Fruit fly (Drosophila melanogaster): ENCODE data around the gene Hmx.

DNA sequence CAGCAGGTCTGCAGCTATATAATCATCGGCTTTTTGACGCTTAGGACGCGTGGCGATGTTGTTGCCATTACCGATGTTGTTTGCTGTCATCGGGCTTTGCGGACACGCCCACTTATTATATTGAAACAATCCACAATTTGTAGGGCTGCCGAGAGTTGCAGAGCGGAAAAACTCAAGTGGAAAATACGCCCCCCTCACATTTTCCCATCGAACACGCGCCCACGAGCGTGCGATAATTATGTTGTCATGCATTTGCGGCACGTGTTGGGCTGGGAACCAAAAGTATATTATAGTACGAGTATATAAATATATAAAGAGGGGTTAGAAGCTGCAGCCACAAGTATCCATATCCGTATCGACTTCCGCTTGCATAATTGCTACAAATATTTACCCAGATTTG, 30.1 kb downstream of the Hmx start:
- TF ChIP-seq CG3407 (GFP tag; optimal IDR thresholded peaks at IDR 0.05) (no peak), CG4328 (GFP tag; optimal IDR thresholded peaks at IDR 0.05) (no peak), CG8290 (GFP tag; optimal IDR thresholded peaks at IDR 0.05) (no peak), CG8290 (tag; optimal IDR thresholded peaks at IDR 0.05) (no peak), CG9727 (GFP tag; optimal IDR thresholded peaks at IDR 0.05) (no peak), vnd (GFP tag; IDR thresholded peaks at IDR 0.05; ENCODE audit: partially characterized antibody) (no peak), unpg (GFP tag; optimal IDR thresholded peaks at IDR 0.05) (no peak), CG9876 (GFP tag; optimal IDR thresholded peaks at IDR 0.05) (no peak), lilli (GFP tag; optimal IDR thresholded peaks at IDR 0.05) (no peak), CG9817 (tag; optimal IDR thresholded peaks at IDR 0.05) (no peak)
